Worm (Caenorhabditis elegans): ENCODE measurements around the gene nspc-17.

The nspc-17 gene

ce11 chrX:14487333-14487732 is 37.6 kb downstream of the nspc-17 start:
- no peak for TF ChIP-seq efl-1 (GFP tag; optimal IDR thresholded peaks at IDR 0.05)
- TF ChIP-seq egrh-3 (GFP tag; IDR thresholded peaks at IDR 0.05), result no peak

- TF ChIP-seq F55B11.4 (tag; optimal IDR thresholded peaks at IDR 0.05; ENCODE audit: borderline replicate concordance, insufficient read depth) (no peak), mcd-1 (GFP tag; IDR thresholded peaks at IDR 0.05) (no peak), lir-1 (GFP tag; conservative IDR thresholded peaks at IDR 0.05) (no peak), ccch-3 (GFP tag; optimal IDR thresholded peaks at IDR 0.05) (no peak), ets-4 (GFP tag; optimal IDR thresholded peaks at IDR 0.05) (no peak), ZK185.1 (tag; optimal IDR thresholded peaks at IDR 0.05; ENCODE audit: poor library complexity, severe bottlenecking) (no peak), tbx-9 (tag; optimal IDR thresholded peaks at IDR 0.05; ENCODE audit: borderline replicate concordance) (no peak)
Observed at ce11 chrX:14486503-14486902, 38.5 kb downstream of the nspc-17 start.

ce11 chrX:14484827-14485226 is 40.2 kb downstream of the nspc-17 start, which contains the start of gene M163.8:
Gene M163.8 (plus strand): TSS chrX:14485127.
- TF ChIP-seq dpff-1 (tag; optimal IDR thresholded peaks at IDR 0.05), result no peak
- TF ChIP-seq nfya-2 (GFP tag; IDR thresholded peaks at IDR 0.05), result no peak
- no peak for TF ChIP-seq tbp1 (GFP tag; optimal IDR thresholded peaks at IDR 0.05)
- TF ChIP-seq snpc-1.1 (tag; optimal IDR thresholded peaks at IDR 0.05; ENCODE audit: insufficient read depth), result no peak
- TF ChIP-seq lsy-27 (tag; optimal IDR thresholded peaks at IDR 0.05; ENCODE audit: borderline replicate concordance, insufficient read depth), result no peak
- TF ChIP-seq ztf-22 (GFP tag; optimal IDR thresholded peaks at IDR 0.05), result no peak
- TF ChIP-seq ets-4 (GFP tag; optimal IDR thresholded peaks at IDR 0.05), result no peak
- no peak for TF ChIP-seq mcd-1 (GFP tag; IDR thresholded peaks at IDR 0.05)

ce11 chrX:14481637-14482036 is 43.3 kb downstream of the nspc-17 start:
- TF ChIP-seq gei-17 (GFP tag; optimal IDR thresholded peaks at IDR 0.05) (no peak), egrh-3 (GFP tag; IDR thresholded peaks at IDR 0.05) (peak; percentile 50; the same call in 1 of the 2 replicates), snpc-4 (GFP tag; optimal IDR thresholded peaks at IDR 0.05) (no peak), snpc-4 (tag; optimal IDR thresholded peaks at IDR 0.05) (peak in 3 of 4 experiments; percentile 32 to 88 (median 82)), pbrm-1 (GFP tag; IDR thresholded peaks at IDR 0.05) (no peak), zfh-2 (GFP tag; conservative IDR thresholded peaks at IDR 0.05) (peak; percentile 78), ama-1 (optimal IDR thresholded peaks at IDR 0.05) (no peak), ama-1 (GFP tag; optimal IDR thresholded peaks at IDR 0.05) (no peak)

DNA sequence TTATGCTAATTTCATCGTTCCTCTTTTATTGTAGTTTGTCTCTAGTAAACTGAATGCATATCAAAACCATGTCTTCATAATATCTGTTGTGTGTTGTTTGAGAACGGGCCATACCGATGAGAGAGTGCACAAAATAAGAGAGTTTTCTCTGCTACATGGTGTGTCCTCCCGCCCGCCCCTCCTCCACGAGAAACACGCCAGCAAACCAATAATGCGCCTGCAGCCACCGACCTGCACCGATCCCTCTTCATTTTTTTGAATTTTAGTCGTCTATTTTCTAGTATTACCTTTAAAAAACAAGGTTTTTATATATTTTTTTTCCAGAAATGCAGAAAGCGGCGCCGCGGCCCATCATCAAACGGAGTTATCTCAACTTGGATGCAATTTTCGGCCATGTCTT is 44.7 kb downstream of the nspc-17 start, which contains the start of gene gfi-3:
Gene gfi-3, plus strand, starts transcription at position 325 of the 400 bp plus-strand sequence.
- TF ChIP-seq nhr-179 (tag; optimal IDR thresholded peaks at IDR 0.05), result no peak
- TF ChIP-seq efl-1 (GFP tag; optimal IDR thresholded peaks at IDR 0.05), result peak; percentile 20
- TF ChIP-seq zim-3 (tag; optimal IDR thresholded peaks at IDR 0.05), result no peak
- TF ChIP-seq ceh-91 (GFP tag; IDR thresholded peaks at IDR 0.05), result no peak
- TF ChIP-seq ceh-58 (GFP tag; IDR thresholded peaks at IDR 0.05), result no peak
- TF ChIP-seq let-607 (tag; optimal IDR thresholded peaks at IDR 0.05), result peak in 1 of 2 experiments; percentile 11
- peak; percentile 35 for TF ChIP-seq gei-17 (GFP tag; optimal IDR thresholded peaks at IDR 0.05)
- TF ChIP-seq lir-1 (GFP tag; conservative IDR thresholded peaks at IDR 0.05), result no peak
- TF ChIP-seq Y95B8A.8 (GFP tag; IDR thresholded peaks at IDR 0.05), result no peak
- TF ChIP-seq F10E7.11 (tag; optimal IDR thresholded peaks at IDR 0.05), result no peak
- TF ChIP-seq hlh-26 (GFP tag; conservative IDR thresholded peaks at IDR 0.05), result no peak
- TF ChIP-seq Y56A3A.18 (GFP tag; IDR thresholded peaks at IDR 0.05), result no peak
- no peak for TF ChIP-seq nhr-90 (tag; optimal IDR thresholded peaks at IDR 0.05)
- TF ChIP-seq pbrm-1 (GFP tag; IDR thresholded peaks at IDR 0.05), result peak; percentile 76
- no peak for TF ChIP-seq nfya-1 (tag; optimal IDR thresholded peaks at IDR 0.05; ENCODE audit: borderline replicate concordance, insufficient read depth)
- TF ChIP-seq B0261.1 (tag; optimal IDR thresholded peaks at IDR 0.05), result peak; percentile 32
- no peak for TF ChIP-seq let-526 (GFP tag; IDR thresholded peaks at IDR 0.05)
- TF ChIP-seq dox-1 (GFP tag; IDR thresholded peaks at IDR 0.05), result peak; percentile 74
- TF ChIP-seq ztf-22 (GFP tag; optimal IDR thresholded peaks at IDR 0.05), result no peak
- no peak for TF ChIP-seq ets-4 (GFP tag; optimal IDR thresholded peaks at IDR 0.05)
- no peak for TF ChIP-seq attf-3 (GFP tag; conservative IDR thresholded peaks at IDR 0.05)
- TF ChIP-seq T07F8.4 (tag; optimal IDR thresholded peaks at IDR 0.05), result no peak
- TF ChIP-seq tlf-1 (GFP tag; optimal IDR thresholded peaks at IDR 0.05), result no peak
- no peak for TF ChIP-seq B0019.2 (GFP tag; conservative IDR thresholded peaks at IDR 0.05)
- no peak for TF ChIP-seq sptf-2 (GFP tag; optimal IDR thresholded peaks at IDR 0.05)

All from whole organism, young adult.